Worm (Caenorhabditis elegans): ENCODE measurements around the gene F10G2.10.

F10G2.10 gene

ce11 chrV:7352186-7353053, 30.4 kb downstream of the F10G2.10 start, which contains the start of the genes srh-231 and srh-275:
Gene srh-231 (minus strand): TSS chrV:7352236.
Gene srh-275 (plus strand): TSS chrV:7353003.
- TF ChIP-seq egl-27 (tag; optimal IDR thresholded peaks at IDR 0.05), result no peak
- no peak for TF ChIP-seq gmeb-1 (tag; optimal IDR thresholded peaks at IDR 0.05)
- no peak for TF ChIP-seq nhr-6 (tag; optimal IDR thresholded peaks at IDR 0.05)
- no peak for TF ChIP-seq ztf-4 (tag; optimal IDR thresholded peaks at IDR 0.05)
- TF ChIP-seq mbf-1 (tag; optimal IDR thresholded peaks at IDR 0.05), result no peak
- TF ChIP-seq nhr-23 (tag; optimal IDR thresholded peaks at IDR 0.05), result no peak
- TF ChIP-seq nhr-10 (tag; optimal IDR thresholded peaks at IDR 0.05), result no peak
- TF ChIP-seq C34F6.9 (tag; optimal IDR thresholded peaks at IDR 0.05), result no peak
- TF ChIP-seq ceh-82 (tag; optimal IDR thresholded peaks at IDR 0.05), result no peak
- no peak for TF ChIP-seq F13H6.1 (tag; optimal IDR thresholded peaks at IDR 0.05)
- no peak for TF ChIP-seq mab-5 (tag; optimal IDR thresholded peaks at IDR 0.05)
- no peak for TF ChIP-seq Y55F3AM.14 (GFP tag; optimal IDR thresholded peaks at IDR 0.05)
- TF ChIP-seq nhr-21 (tag; optimal IDR thresholded peaks at IDR 0.05), result no peak
- TF ChIP-seq ztf-1 (GFP tag; conservative IDR thresholded peaks at IDR 0.05), result no peak
- TF ChIP-seq R02D3.7 (tag; optimal IDR thresholded peaks at IDR 0.05), result no peak
- no peak for TF ChIP-seq nhr-237 (tag; optimal IDR thresholded peaks at IDR 0.05)
- no peak for TF ChIP-seq sem-4 (tag; optimal IDR thresholded peaks at IDR 0.05)
- TF ChIP-seq nhr-25 (tag; optimal IDR thresholded peaks at IDR 0.05), result no peak

ce11 chrV:7353602-7354001, 31.6 kb downstream of the F10G2.10 start:
- TF ChIP-seq dmd-4 (tag; optimal IDR thresholded peaks at IDR 0.05) (no peak), elt-1 (tag; optimal IDR thresholded peaks at IDR 0.05) (no peak), F13H6.1 (tag; optimal IDR thresholded peaks at IDR 0.05) (no peak), ztf-11 (tag; optimal IDR thresholded peaks at IDR 0.05) (no peak), gmeb-1 (tag; optimal IDR thresholded peaks at IDR 0.05) (no peak), alr-1 (tag; optimal IDR thresholded peaks at IDR 0.05) (no peak), mab-5 (tag; optimal IDR thresholded peaks at IDR 0.05) (no peak), nhr-129 (tag; optimal IDR thresholded peaks at IDR 0.05) (no peak), nhr-77 (tag; optimal IDR thresholded peaks at IDR 0.05) (no peak), zag-1 (tag; optimal IDR thresholded peaks at IDR 0.05) (no peak), unc-55 (GFP tag; optimal IDR thresholded peaks at IDR 0.05) (no peak), ZK546.5 (tag; optimal IDR thresholded peaks at IDR 0.05) (no peak), sma-3 (GFP tag; optimal IDR thresholded peaks at IDR 0.05) (no peak), snpc-4 (tag; optimal IDR thresholded peaks at IDR 0.05) (no peak), skn-1 (tag; optimal IDR thresholded peaks at IDR 0.05) (no peak), ztf-1 (GFP tag; conservative IDR thresholded peaks at IDR 0.05) (no peak), mdl-1 (tag; optimal IDR thresholded peaks at IDR 0.05) (no peak), lin-39 (tag; optimal IDR thresholded peaks at IDR 0.05) (no peak)

- TF ChIP-seq mbf-1 (tag; optimal IDR thresholded peaks at IDR 0.05), result no peak
- no peak for TF ChIP-seq blmp-1 (tag; optimal IDR thresholded peaks at IDR 0.05; ENCODE audit: insufficient read depth)
- TF ChIP-seq F13H6.1 (tag; optimal IDR thresholded peaks at IDR 0.05), result no peak
- no peak for TF ChIP-seq zag-1 (tag; optimal IDR thresholded peaks at IDR 0.05)
- TF ChIP-seq lin-11 (tag; optimal IDR thresholded peaks at IDR 0.05), result no peak
- no peak for TF ChIP-seq nhr-25 (tag; optimal IDR thresholded peaks at IDR 0.05)
- TF ChIP-seq ztf-4 (tag; optimal IDR thresholded peaks at IDR 0.05), result no peak
- TF ChIP-seq ztf-11 (tag; optimal IDR thresholded peaks at IDR 0.05), result no peak
- TF ChIP-seq elt-1 (tag; optimal IDR thresholded peaks at IDR 0.05), result no peak
- no peak for TF ChIP-seq mab-5 (tag; optimal IDR thresholded peaks at IDR 0.05)
- no peak for TF ChIP-seq snpc-4 (tag; optimal IDR thresholded peaks at IDR 0.05)
- TF ChIP-seq nhr-21 (tag; optimal IDR thresholded peaks at IDR 0.05), result no peak
- no peak for TF ChIP-seq nhr-23 (tag; optimal IDR thresholded peaks at IDR 0.05)
Measured at ce11 chrV:7355464-7355863, 33.4 kb downstream of the F10G2.10 start, which contains the start of gene tag-293. Gene tag-293 (minus strand): TSS chrV:7355564.

ce11 chrV:7356684-7357083, 34.7 kb downstream of the F10G2.10 start, which contains the start of gene C03G6.21:
Gene C03G6.21 (minus strand): TSS chrV:7356784.
- no peak for TF ChIP-seq gmeb-1 (tag; optimal IDR thresholded peaks at IDR 0.05)
- TF ChIP-seq nhr-6 (tag; optimal IDR thresholded peaks at IDR 0.05), result no peak
- no peak for TF ChIP-seq elt-1 (tag; optimal IDR thresholded peaks at IDR 0.05)
- no peak for TF ChIP-seq lin-13 (GFP tag; optimal IDR thresholded peaks at IDR 0.05)
- TF ChIP-seq nhr-237 (tag; optimal IDR thresholded peaks at IDR 0.05), result no peak
- no peak for TF ChIP-seq ztf-1 (GFP tag; conservative IDR thresholded peaks at IDR 0.05)
- no peak for TF ChIP-seq crh-2 (tag; optimal IDR thresholded peaks at IDR 0.05)
- TF ChIP-seq zag-1 (tag; optimal IDR thresholded peaks at IDR 0.05), result no peak
- TF ChIP-seq elt-3 (tag; optimal IDR thresholded peaks at IDR 0.05), result no peak
- no peak for TF ChIP-seq ceh-16 (tag; optimal IDR thresholded peaks at IDR 0.05)
- no peak for TF ChIP-seq Y55F3AM.14 (GFP tag; optimal IDR thresholded peaks at IDR 0.05)
- TF ChIP-seq unc-39 (tag; optimal IDR thresholded peaks at IDR 0.05), result no peak
- TF ChIP-seq sma-9 (GFP tag; optimal IDR thresholded peaks at IDR 0.05), result no peak
- no peak for TF ChIP-seq sma-9 (tag; optimal IDR thresholded peaks at IDR 0.05)
- no peak for TF ChIP-seq peb-1 (tag; optimal IDR thresholded peaks at IDR 0.05)
- no peak for TF ChIP-seq aly-2 (tag; optimal IDR thresholded peaks at IDR 0.05)
- no peak for TF ChIP-seq nhr-21 (tag; optimal IDR thresholded peaks at IDR 0.05)
- no peak for TF ChIP-seq unc-55 (GFP tag; optimal IDR thresholded peaks at IDR 0.05)
- no peak for TF ChIP-seq ztf-11 (tag; optimal IDR thresholded peaks at IDR 0.05)

All from whole organism, L2 larva.